Fruit fly (Drosophila melanogaster): ENCODE results near the gene Tango4.

Tango4 gene

DNA sequence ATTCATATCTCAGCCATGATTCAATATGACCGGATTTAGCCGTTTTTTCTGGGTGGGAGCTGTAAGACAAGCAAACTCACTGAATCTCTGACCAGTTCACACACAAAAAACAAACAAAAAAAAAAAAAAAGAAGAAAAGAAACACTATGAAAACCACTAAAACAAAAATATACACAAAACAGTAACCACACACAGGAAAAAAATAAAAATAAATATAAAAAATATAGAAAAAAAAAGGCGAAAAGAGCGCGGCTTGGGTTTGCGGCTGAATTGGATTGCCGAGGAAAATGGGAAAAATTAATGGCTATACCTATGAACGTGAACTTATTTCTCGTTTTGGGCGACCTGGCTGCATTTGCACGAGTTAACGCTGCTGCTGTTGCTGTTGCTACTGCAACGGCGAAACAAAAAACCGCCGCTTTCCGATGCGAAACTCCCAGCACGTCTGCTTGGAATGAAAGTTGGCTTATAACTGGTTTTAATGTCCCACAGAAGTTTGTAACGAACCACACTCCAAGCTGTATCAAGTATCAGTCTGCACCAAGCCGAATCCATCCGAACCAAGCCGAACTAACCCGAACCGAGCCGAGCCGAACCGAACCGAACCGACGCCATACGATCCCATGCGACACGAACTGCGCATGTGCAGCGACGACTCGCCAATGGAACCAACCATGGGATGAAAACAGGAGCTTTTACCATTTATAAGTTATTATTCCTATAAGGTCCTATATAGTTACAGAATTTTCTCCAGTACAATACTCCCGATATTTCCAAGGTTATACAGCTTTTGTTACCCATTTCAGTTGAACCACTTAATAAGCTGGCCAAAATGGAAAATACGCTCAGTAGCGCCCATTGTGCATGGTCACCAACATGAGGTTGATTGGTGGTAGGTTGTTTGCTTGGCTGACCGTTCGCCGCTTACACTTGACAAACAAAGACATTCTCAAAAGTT lies 17.2 kb upstream of the Tango4 start, which contains the start of gene fw (continued):
- TF ChIP-seq OdsH (GFP tag; optimal IDR thresholded peaks at IDR 0.05) (no peak), Blimp-1 (GFP tag; optimal IDR thresholded peaks at IDR 0.05) (no peak), CG31627 (GFP tag; optimal IDR thresholded peaks at IDR 0.05) (peak; percentile 75), Sox15 (GFP tag; optimal IDR thresholded peaks at IDR 0.05) (no peak), CG10669 (GFP tag; optimal IDR thresholded peaks at IDR 0.05) (peak; percentile 62), CG11294 (GFP tag; IDR thresholded peaks at IDR 0.05) (no peak), Ets96B (tag; optimal IDR thresholded peaks at IDR 0.05) (peak; percentile 68), CG6276 (GFP tag; optimal IDR thresholded peaks at IDR 0.05) (peak; percentile 77), CG6854 (GFP tag; optimal IDR thresholded peaks at IDR 0.05) (no peak), Gug (GFP tag; IDR thresholded peaks at IDR 0.05) (peak; percentile 67; the same call in 1 of the 2 replicates), CG16779 (tag; optimal IDR thresholded peaks at IDR 0.05) (no peak), acj6 (GFP tag; optimal IDR thresholded peaks at IDR 0.05) (peak; percentile 71), CG10631 (GFP tag; optimal IDR thresholded peaks at IDR 0.05) (peak; percentile 78), Eip93F (GFP tag; optimal IDR thresholded peaks at IDR 0.05) (no peak), ss (GFP tag; optimal IDR thresholded peaks at IDR 0.05) (no peak), CG9139 (GFP tag; optimal IDR thresholded peaks at IDR 0.05) (peak; percentile 18), esn (GFP tag; optimal IDR thresholded peaks at IDR 0.05) (peak; percentile 82), CG6163 (GFP tag; IDR thresholded peaks at IDR 0.05) (peak; percentile 81), Eip75B (GFP tag; optimal IDR thresholded peaks at IDR 0.05) (peak; percentile 80), vri (GFP tag; optimal IDR thresholded peaks at IDR 0.05) (peak; percentile 82), dac (GFP tag; optimal IDR thresholded peaks at IDR 0.05) (peak; percentile 76), Smox (GFP tag; optimal IDR thresholded peaks at IDR 0.05) (peak; percentile 75), CG15336 (GFP tag; IDR thresholded peaks at IDR 0.05) (peak; percentile 90)

- TF ChIP-seq CG9139 (GFP tag; optimal IDR thresholded peaks at IDR 0.05) (peak; percentile 26), topi (GFP tag; optimal IDR thresholded peaks at IDR 0.05) (peak; percentile 1), vri (GFP tag; optimal IDR thresholded peaks at IDR 0.05) (no peak), Lpt (GFP tag; optimal IDR thresholded peaks at IDR 0.05) (peak; percentile 24), Hr4 (GFP tag; optimal IDR thresholded peaks at IDR 0.05) (no peak), dsx (GFP tag; optimal IDR thresholded peaks at IDR 0.05; ENCODE audit: poor library complexity, severe bottlenecking) (peak; percentile 36), Smox (GFP tag; optimal IDR thresholded peaks at IDR 0.05) (peak; percentile 41), CG8319 (GFP tag; optimal IDR thresholded peaks at IDR 0.05) (peak; percentile 43), CG6808 (GFP tag; optimal IDR thresholded peaks at IDR 0.05) (peak; percentile 81), lz (GFP tag; optimal IDR thresholded peaks at IDR 0.05) (peak; percentile 16), CG11762 (GFP tag; optimal IDR thresholded peaks at IDR 0.05; ENCODE audit: insufficient read depth) (peak; percentile 74), CG8632 (GFP tag; optimal IDR thresholded peaks at IDR 0.05) (peak; percentile 74), Sox102F (GFP tag; optimal IDR thresholded peaks at IDR 0.05) (no peak), CG32006 (GFP tag; optimal IDR thresholded peaks at IDR 0.05) (peak; percentile 90), pdm3 (GFP tag; optimal IDR thresholded peaks at IDR 0.05) (no peak), Eip93F (GFP tag; optimal IDR thresholded peaks at IDR 0.05) (no peak), net (GFP tag; optimal IDR thresholded peaks at IDR 0.05) (peak; percentile 75), ss (GFP tag; optimal IDR thresholded peaks at IDR 0.05) (peak; percentile 55 to 56), CG11294 (GFP tag; IDR thresholded peaks at IDR 0.05) (peak; percentile 49; the same call in 1 of the 2 replicates), Ets21C (GFP tag; optimal IDR thresholded peaks at IDR 0.05) (no peak), spab (GFP tag; optimal IDR thresholded peaks at IDR 0.05) (peak; percentile 75), CG15336 (GFP tag; IDR thresholded peaks at IDR 0.05) (peak; percentile 6; the same call in 1 of the 2 replicates), CG1621 (tag; optimal IDR thresholded peaks at IDR 0.05) (no peak), CG3032 (tag; optimal IDR thresholded peaks at IDR 0.05) (peak; percentile 62), Hr38 (GFP tag; optimal IDR thresholded peaks at IDR 0.05) (no peak), CG34406 (GFP tag; optimal IDR thresholded peaks at IDR 0.05) (peak; percentile 79), CG6276 (GFP tag; optimal IDR thresholded peaks at IDR 0.05) (peak; percentile 75), Eip78C (GFP tag) (peak; percentile 88), Ets96B (tag; optimal IDR thresholded peaks at IDR 0.05) (peak; percentile 46), Hr39 (GFP tag; optimal IDR thresholded peaks at IDR 0.05) (peak; percentile 31), Sox15 (GFP tag; optimal IDR thresholded peaks at IDR 0.05) (peak; percentile 76), CG3919 (GFP tag; optimal IDR thresholded peaks at IDR 0.05) (peak; percentile 56), CG10631 (GFP tag; optimal IDR thresholded peaks at IDR 0.05) (peak; percentile 69), CG11902 (GFP tag; optimal IDR thresholded peaks at IDR 0.05) (peak; percentile 54), dac (GFP tag; optimal IDR thresholded peaks at IDR 0.05) (peak; percentile 46)
These were observed 16.5 kb upstream of the Tango4 start for dm6 chrX:12004395-12004768.
